Worm (Caenorhabditis elegans) whole organism, L2 larva: ENCODE data around the gene B0432.11.

ENCODE experiments used
- ZK546.5 ChIP-seq: sonication (generic microtip); optimal IDR thresholded peaks from 2 replicates; lab custom pipeline; 2017; ENCODE audit warnings: missing biosample characterization, missing genetic modification characterization
- mdl-1 ChIP-seq, 2 experiments: fragments of 150-350 bp in 1 of 2; sonication (generic microtip) in 1 of 2; optimal IDR thresholded peaks; 2 replicates each; lab custom pipeline; 2017; ENCODE audit warnings: missing biosample characterization in 2 of 2, missing genetic modification characterization in 2 of 2
- unc-39 ChIP-seq: fragments of 150-350 bp; optimal IDR thresholded peaks from 2 replicates; lab custom pipeline; 2014; ENCODE audit warnings: missing biosample characterization, missing genetic modification characterization
- unc-62 ChIP-seq: fragments of 150-350 bp; optimal IDR thresholded peaks from 2 replicates; lab custom pipeline; 2014; ENCODE audit warnings: missing biosample characterization, missing genetic modification reagents, missing genetic modification characterization

ce11 chrII:264053-264452, 30.5 kb downstream of the B0432.11 start, which contains the start of gene B0432.14:
- no peak for TF ChIP-seq unc-62 (GFP tag; lab: Kevin White, UChicago)
- no peak for TF ChIP-seq unc-39 (tag; lab: Kevin White, UChicago)
- TF ChIP-seq ZK546.5 (tag; lab: Kevin White, UChicago), result no peak
- no peak for TF ChIP-seq mdl-1 (tag; optimal IDR thresholded peaks at IDR 0.05; lab: Kevin White, UChicago)
